Fruit fly (Drosophila melanogaster) whole organism, pupa: ENCODE data around the gene CG13766.

Experiments
- CG34367 ChIP-seq: fragments of 200-800 bp; sonication (Bioruptor generic); optimal IDR thresholded peaks from 2 replicates; lab custom pipeline; 2018; ENCODE audit warnings: missing biosample characterization, mild to moderate bottlenecking, missing genetic modification characterization
- CG4496 ChIP-seq: fragments of 200-800 bp; sonication (Bioruptor generic); IDR thresholded peaks from 3 replicates; pipeline ENCODE4 v1.3.6; 2022; ENCODE audit warnings: missing biosample characterization, missing genetic modification characterization
- D1 ChIP-seq: fragments of 200-800 bp; sonication (Bioruptor generic); optimal IDR thresholded peaks from 2 replicates; lab custom pipeline; 2018; ENCODE audit warnings: missing biosample characterization, mild to moderate bottlenecking, missing genetic modification characterization, moderate library complexity
- Ets98B ChIP-seq: fragments of 200-800 bp; sonication (Bioruptor generic); IDR thresholded peaks from 2 replicates; pipeline ENCODE4 v1.3.6; 2022; ENCODE audit warnings: missing biosample characterization, missing genetic modification characterization
- Pif1A ChIP-seq: fragments of 200-800 bp; sonication (Bioruptor generic); optimal IDR thresholded peaks from 3 replicates; lab custom pipeline; 2016; ENCODE audit warnings: missing biosample characterization, missing genetic modification characterization
- Snoo ChIP-seq: fragments of 200-800 bp; sonication (Bioruptor generic); optimal IDR thresholded peaks from 3 replicates; lab custom pipeline; 2017; ENCODE audit warnings: missing biosample characterization, mild to moderate bottlenecking, missing genetic modification characterization, inconsistent platforms

- TF ChIP-seq CG4496 (peak; percentile 99), Snoo (tag; lab: Kevin White, UChicago) (peak; percentile 96), Ets98B (peak; percentile 98), D1 (peak; percentile 67), CG34367 (tag; lab: Kevin White, UChicago) (peak; percentile 93), Pif1A (peak; percentile 96)
Observed at dm6 chr2L:6561463-6562357, 4.3 kb downstream of the CG13766 start, which contains the start of the genes Trmt6 and Ent2.
